Worm (Caenorhabditis elegans) whole organism, early embryonic: ENCODE data around the gene gcy-12.

Experiments used
- aly-1 ChIP-seq: sonication (generic microtip); optimal IDR thresholded peaks from 2 replicates; lab custom pipeline; 2016; ENCODE audit warnings: missing genetic modification characterization, missing compliant biosample characterization
- ama-1 ChIP-seq: fragments of 150-350 bp; optimal IDR thresholded peaks from 2 replicates; lab custom pipeline; 2014
- ceh-36 ChIP-seq: sonication (generic microtip); optimal IDR thresholded peaks from 2 replicates; lab custom pipeline; 2016; ENCODE audit warnings: missing genetic modification characterization, inconsistent platforms, missing compliant biosample characterization
- sea-1 ChIP-seq: fragments of 200-800 bp; sonication (Bioruptor generic); conservative IDR thresholded peaks from 2 replicates; pipeline ENCODE4 v1.3.6; 2022; ENCODE audit warnings: missing genetic modification characterization, missing compliant biosample characterization
- tbx-11 ChIP-seq: fragments of 200-800 bp; sonication (Bioruptor generic); IDR thresholded peaks from 2 replicates; pipeline ENCODE4 v1.3.6; 2022; ENCODE audit warnings: missing genetic modification characterization, missing compliant biosample characterization

DNA sequence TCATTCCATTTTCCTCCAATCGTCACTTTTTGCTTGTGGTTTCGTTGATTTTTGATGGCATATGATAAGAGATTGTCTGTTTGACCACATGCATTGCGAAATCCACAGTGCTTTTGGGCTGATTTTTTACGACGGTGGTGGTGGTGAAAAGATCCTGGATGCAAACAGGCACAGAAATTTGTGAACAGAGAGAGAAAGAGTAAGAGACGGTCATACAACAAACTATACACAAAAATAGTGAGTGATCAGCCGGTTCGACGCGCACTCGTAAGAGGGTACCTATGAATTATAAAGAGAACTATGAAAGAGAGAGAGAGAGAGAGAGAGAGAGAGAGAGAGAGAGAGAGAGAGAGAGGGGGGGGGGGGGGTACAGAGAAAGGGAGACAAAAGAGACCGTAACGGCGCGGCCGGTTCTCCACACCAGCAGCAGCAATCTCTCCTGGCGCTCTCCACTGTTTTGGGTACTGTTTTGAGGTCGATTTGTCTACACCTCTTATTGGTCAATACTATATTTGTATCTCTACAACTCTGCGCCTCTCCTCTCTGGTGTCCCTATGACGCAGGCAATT is 10.0 kb downstream of the gcy-12 start:
- no peak for TF ChIP-seq tbx-11 (GFP tag; lab: Robert Waterston, UW)
- peak; percentile 29 for TF ChIP-seq ceh-36 (tag; lab: Kevin White, UChicago)
- no peak for TF ChIP-seq sea-1 (GFP tag; lab: Robert Waterston, UW)
- TF ChIP-seq aly-1 (tag; lab: Kevin White, UChicago): no peak
- TF ChIP-seq ama-1 (lab: Kevin White, UChicago): no peak
